Fruit fly (Drosophila melanogaster) Kc167 (cell line): ENCODE data around the gene cac.

ENCODE experiments used
- Sin3A ChIP-seq: fragments of >200 bp; optimal IDR thresholded peaks from 2 replicates; lab custom pipeline; 2018; ENCODE audit warnings: missing external identifiers
- h ChIP-seq: fragments of >200 bp; optimal IDR thresholded peaks from 3 replicates; lab custom pipeline; 2018; ENCODE audit warnings: missing external identifiers
- insv ChIP-seq: fragments of >200 bp; optimal IDR thresholded peaks from 3 replicates; lab custom pipeline; 2018; ENCODE audit warnings: missing external identifiers
- psq ChIP-seq: fragments of >200 bp; optimal IDR thresholded peaks from 2 replicates; lab custom pipeline; 2017; ENCODE audit warnings: missing external identifiers
- ttk ChIP-seq: sonication (Bioruptor generic); optimal IDR thresholded peaks from 2 replicates; lab custom pipeline; 2017; ENCODE audit warnings: missing external identifiers

DNA sequence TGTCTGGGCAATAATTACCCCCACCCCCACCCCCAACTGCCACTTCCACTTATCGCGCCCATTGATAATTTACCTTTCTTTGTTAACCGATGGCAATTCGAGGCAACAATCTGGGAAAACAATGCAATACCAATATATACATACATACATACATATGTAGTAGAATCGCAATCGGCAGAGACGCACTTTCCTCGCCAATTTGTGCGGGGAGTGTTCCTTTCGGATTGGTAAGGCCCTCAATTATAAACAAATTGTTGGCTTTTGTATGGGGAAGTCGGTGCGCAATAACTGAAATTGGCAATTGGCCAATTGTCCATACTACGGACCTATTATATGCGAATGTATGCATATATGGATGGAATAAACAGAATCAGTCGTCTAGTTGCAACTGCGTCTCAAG is 61.2 kb downstream of the cac start:
- TF ChIP-seq psq (lab: Kevin White, UChicago) (no peak), ttk (lab: Kevin White, UChicago) (no peak), h (no peak), insv (lab: Kevin White, UChicago) (no peak), Sin3A (no peak)
